Worm (Caenorhabditis elegans) whole organism, L4/young adult: ENCODE results near the gene F46G10.1.

Experiments
- W03F9.2 ChIP-seq: fragments of 150-350 bp; optimal IDR thresholded peaks from 2 replicates; lab custom pipeline; 2014; ENCODE audit warnings: missing biosample characterization, missing genetic modification characterization
- dao-5 ChIP-seq: sonication (generic microtip); optimal IDR thresholded peaks from 2 replicates; lab custom pipeline; 2016; ENCODE audit warnings: missing genotype, missing genetic modification characterization, moderate library complexity, missing compliant biosample characterization
- him-1 ChIP-seq: sonication (generic microtip); optimal IDR thresholded peaks from 2 replicates; lab custom pipeline; 2016; ENCODE audit warnings: missing genotype, missing genetic modification reagents, missing genetic modification characterization, missing compliant biosample characterization

DNA sequence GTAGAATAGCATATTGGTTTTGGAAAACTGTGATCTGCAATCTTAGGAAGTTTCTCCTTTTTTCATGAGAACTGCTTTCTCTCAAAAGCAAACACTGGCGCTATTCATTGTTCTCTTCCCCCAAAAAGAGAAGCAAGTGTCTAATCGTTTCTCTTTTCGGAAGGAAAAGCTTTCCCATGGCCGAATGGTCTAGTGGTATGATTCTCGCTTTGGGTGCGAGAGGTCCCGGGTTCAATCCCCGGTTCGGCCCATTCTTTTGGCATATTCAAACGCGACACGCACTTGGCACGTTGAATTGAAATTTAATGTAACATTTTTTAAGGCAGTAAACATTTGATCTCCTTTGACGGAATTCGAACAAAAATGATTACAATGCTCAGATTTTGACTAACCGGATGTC lies 3.7 kb downstream of the F46G10.1 start:
- TF ChIP-seq him-1 (tag; lab: Kevin White, UChicago): no peak
- TF ChIP-seq dao-5 (tag; lab: Kevin White, UChicago): no peak
- TF ChIP-seq W03F9.2: no peak
